Worm (Caenorhabditis elegans) whole organism, late embryonic: ENCODE measurements around the gene F56C4.4.

ENCODE experiments used
- C08G9.2 ChIP-seq: sonication (generic microtip); optimal IDR thresholded peaks from 2 replicates; lab custom pipeline; 2016; ENCODE audit warnings: mild to moderate bottlenecking, missing genetic modification characterization, moderate library complexity, missing compliant biosample characterization
- C38D4.7 ChIP-seq: fragments of 200-800 bp; sonication (Bioruptor generic); optimal IDR thresholded peaks from 2 replicates; lab custom pipeline; 2018; ENCODE audit warnings: mild to moderate bottlenecking, missing genetic modification characterization, moderate library complexity, missing compliant biosample characterization
- K02D7.2 ChIP-seq: sonication (generic microtip); optimal IDR thresholded peaks from 2 replicates; lab custom pipeline; 2017; ENCODE audit warnings: mild to moderate bottlenecking, missing genetic modification characterization, missing compliant biosample characterization
- K09A11.1 ChIP-seq: sonication (generic microtip); optimal IDR thresholded peaks from 2 replicates; lab custom pipeline; 2017; ENCODE audit warnings: antibody characterized with exemption, mild to moderate bottlenecking, missing genetic modification characterization, missing compliant biosample characterization; ENCODE audit not compliant: insufficient read depth
- T23F11.4 ChIP-seq: fragments of 200-800 bp; sonication (Bioruptor generic); optimal IDR thresholded peaks from 2 replicates; lab custom pipeline; 2018; ENCODE audit warnings: mild to moderate bottlenecking, missing genetic modification characterization, missing compliant biosample characterization
- ahr-1 ChIP-seq: sonication (generic microtip); optimal IDR thresholded peaks from 2 replicates; lab custom pipeline; 2016; ENCODE audit warnings: missing genetic modification characterization, missing compliant biosample characterization
- ceh-14 ChIP-seq: sonication (generic microtip); optimal IDR thresholded peaks from 2 replicates; lab custom pipeline; 2016; ENCODE audit warnings: missing genotype, missing genetic modification characterization, missing compliant biosample characterization
- ceh-24 ChIP-seq: sonication (generic microtip); optimal IDR thresholded peaks from 2 replicates; lab custom pipeline; 2016; ENCODE audit warnings: mild to moderate bottlenecking, missing genetic modification characterization, missing compliant biosample characterization
- ceh-30 ChIP-seq: fragments of 150-350 bp; optimal IDR thresholded peaks from 2 replicates; lab custom pipeline; 2014; ENCODE audit warnings: missing biosample characterization, missing genetic modification characterization
- ceh-34 ChIP-seq: sonication (generic microtip); optimal IDR thresholded peaks from 2 replicates; lab custom pipeline; 2016; ENCODE audit warnings: mild to moderate bottlenecking, missing genetic modification characterization, missing compliant biosample characterization
- elt-2 ChIP-seq: sonication (generic microtip); optimal IDR thresholded peaks from 2 replicates; lab custom pipeline; 2016; ENCODE audit warnings: missing genetic modification reagents, missing genetic modification characterization, missing compliant biosample characterization
- elt-4 ChIP-seq: sonication (generic microtip); optimal IDR thresholded peaks from 2 replicates; lab custom pipeline; 2016; ENCODE audit warnings: missing genetic modification characterization, missing compliant biosample characterization
- ets-4 ChIP-seq: sonication (generic microtip); optimal IDR thresholded peaks from 2 replicates; lab custom pipeline; 2016; ENCODE audit warnings: missing genetic modification characterization, missing compliant biosample characterization
- eyg-1 ChIP-seq: sonication (generic microtip); optimal IDR thresholded peaks from 2 replicates; lab custom pipeline; 2016; ENCODE audit warnings: missing genotype, missing genetic modification characterization, missing compliant biosample characterization
- fkh-6 ChIP-seq: sonication (generic microtip); optimal IDR thresholded peaks from 2 replicates; lab custom pipeline; 2016; ENCODE audit warnings: missing genetic modification characterization, missing compliant biosample characterization
- gmeb-2 ChIP-seq: sonication (generic microtip); optimal IDR thresholded peaks from 2 replicates; lab custom pipeline; 2016; ENCODE audit warnings: missing genetic modification characterization, inconsistent platforms, missing compliant biosample characterization
- hlh-15 ChIP-seq: sonication (generic microtip); optimal IDR thresholded peaks from 2 replicates; lab custom pipeline; 2016; ENCODE audit warnings: missing genetic modification characterization, missing compliant biosample characterization
- hlh-6 ChIP-seq: sonication (generic microtip); optimal IDR thresholded peaks from 2 replicates; lab custom pipeline; 2016; ENCODE audit warnings: missing genotype, missing genetic modification characterization, missing compliant biosample characterization
- lim-6 ChIP-seq: sonication (generic microtip); optimal IDR thresholded peaks from 2 replicates; lab custom pipeline; 2016; ENCODE audit warnings: missing genetic modification characterization, missing compliant biosample characterization
- lin-11 ChIP-seq: fragments of 200-800 bp; sonication (Bioruptor generic); optimal IDR thresholded peaks from 2 replicates; lab custom pipeline; 2018; ENCODE audit warnings: mild to moderate bottlenecking, missing genetic modification characterization, missing compliant biosample characterization
- madf-2 ChIP-seq: sonication (generic microtip); optimal IDR thresholded peaks from 2 replicates; lab custom pipeline; 2017; ENCODE audit warnings: missing genetic modification characterization, missing compliant biosample characterization
- nhr-11 ChIP-seq: fragments of 150-350 bp; optimal IDR thresholded peaks from 2 replicates; lab custom pipeline; 2014; ENCODE audit warnings: missing biosample characterization, missing genetic modification characterization
- nhr-232 ChIP-seq: sonication (generic microtip); optimal IDR thresholded peaks from 2 replicates; lab custom pipeline; 2016; ENCODE audit warnings: missing genetic modification characterization, missing compliant biosample characterization
- pag-3 ChIP-seq: sonication (generic microtip); optimal IDR thresholded peaks from 2 replicates; lab custom pipeline; 2016; ENCODE audit warnings: missing compliant biosample characterization, missing genetic modification characterization, borderline replicate concordance
- pha-2 ChIP-seq: sonication (generic microtip); optimal IDR thresholded peaks from 2 replicates; lab custom pipeline; 2017; ENCODE audit warnings: mild to moderate bottlenecking, missing genetic modification characterization, missing compliant biosample characterization
- pqm-1 ChIP-seq: sonication (generic microtip); optimal IDR thresholded peaks from 2 replicates; lab custom pipeline; 2016; ENCODE audit warnings: missing genetic modification characterization, missing compliant biosample characterization
- ref-2 ChIP-seq: sonication (generic microtip); optimal IDR thresholded peaks from 2 replicates; lab custom pipeline; 2016; ENCODE audit warnings: missing genetic modification characterization, missing compliant biosample characterization
- sdc-2 ChIP-seq: sonication (generic microtip); optimal IDR thresholded peaks from 2 replicates; lab custom pipeline; 2016; ENCODE audit warnings: missing genotype, missing genetic modification characterization, missing compliant biosample characterization
- sox-2 ChIP-seq: fragments of 200-800 bp; sonication (Bioruptor generic); IDR thresholded peaks from 2 replicates; pipeline ENCODE4 v1.3.6; 2022; ENCODE audit warnings: missing genetic modification reagents, missing genetic modification characterization, missing compliant biosample characterization
- syd-9 ChIP-seq: sonication (generic microtip); optimal IDR thresholded peaks from 2 replicates; lab custom pipeline; 2016; ENCODE audit warnings: mild to moderate bottlenecking, missing genetic modification characterization, moderate library complexity, missing compliant biosample characterization
- tbx-7 ChIP-seq: sonication (generic microtip); optimal IDR thresholded peaks from 2 replicates; lab custom pipeline; 2016; ENCODE audit warnings: missing genotype, missing genetic modification characterization, missing compliant biosample characterization
- unc-55 ChIP-seq: sonication (generic microtip); optimal IDR thresholded peaks from 2 replicates; lab custom pipeline; 2017; ENCODE audit warnings: missing biosample characterization, missing genetic modification reagents, missing genetic modification characterization
- unc-86 ChIP-seq: sonication (generic microtip); optimal IDR thresholded peaks from 2 replicates; lab custom pipeline; 2016; ENCODE audit warnings: missing genetic modification characterization, missing compliant biosample characterization

Gene F56C4.4

ce11 chrIV:10614918-10615477 lies 16.1 kb downstream of the F56C4.4 start, which contains the start of gene ptr-14:
Gene ptr-14 (plus strand): TSS chrIV:10615427.
- TF ChIP-seq lim-6 (tag; lab: Kevin White, UChicago): no peak
- no peak for TF ChIP-seq madf-2 (tag; lab: Kevin White, UChicago)
- no peak for TF ChIP-seq ceh-30 (tag; lab: Kevin White, UChicago)

- no peak for TF ChIP-seq elt-4 (tag; lab: Kevin White, UChicago)
- no peak for TF ChIP-seq T23F11.4
- no peak for TF ChIP-seq unc-86 (tag; lab: Kevin White, UChicago)
- TF ChIP-seq ref-2 (tag; lab: Kevin White, UChicago): no peak
- TF ChIP-seq pag-3 (tag; lab: Kevin White, UChicago): no peak
- TF ChIP-seq pqm-1 (tag; lab: Kevin White, UChicago): no peak
- TF ChIP-seq lim-6 (tag; lab: Kevin White, UChicago): no peak
- no peak for TF ChIP-seq sdc-2 (tag; lab: Kevin White, UChicago)
- TF ChIP-seq hlh-15 (tag; lab: Kevin White, UChicago): no peak
- TF ChIP-seq ets-4 (tag; lab: Kevin White, UChicago): no peak
Measured at ce11 chrIV:10612281-10612680, 18.8 kb downstream of the F56C4.4 start.

ce11 chrIV:10609920-10610319 lies 21.1 kb downstream of the F56C4.4 start:
- TF ChIP-seq eyg-1: no peak
- TF ChIP-seq fkh-6 (tag; lab: Kevin White, UChicago): no peak

ce11 chrIV:10608275-10608674 lies 22.8 kb downstream of the F56C4.4 start, which contains the start of gene R09H10.6:
Gene R09H10.6 (plus strand): TSS chrIV:10608575.
- TF ChIP-seq nhr-11 (tag; lab: Kevin White, UChicago): no peak
- no peak for TF ChIP-seq tbx-7 (tag; lab: Kevin White, UChicago)
- no peak for TF ChIP-seq lin-11
- TF ChIP-seq syd-9: no peak
- no peak for TF ChIP-seq K09A11.1 (tag; lab: Kevin White, UChicago)
- no peak for TF ChIP-seq hlh-15 (tag; lab: Kevin White, UChicago)
- TF ChIP-seq gmeb-2 (tag; lab: Kevin White, UChicago): no peak
- no peak for TF ChIP-seq madf-2 (tag; lab: Kevin White, UChicago)
- no peak for TF ChIP-seq ceh-24 (tag; lab: Kevin White, UChicago)
- TF ChIP-seq ahr-1 (tag; lab: Kevin White, UChicago): no peak
- no peak for TF ChIP-seq unc-55 (GFP tag; lab: Kevin White, UChicago)
- TF ChIP-seq nhr-232: no peak
- no peak for TF ChIP-seq C08G9.2 (tag; lab: Kevin White, UChicago)
- TF ChIP-seq sox-2 (GFP tag; lab: Robert Waterston, UW): no peak
- TF ChIP-seq elt-2 (tag; lab: Kevin White, UChicago): no peak
- TF ChIP-seq hlh-6: no peak
- TF ChIP-seq pha-2 (tag; lab: Kevin White, UChicago): no peak
- no peak for TF ChIP-seq ceh-34 (tag; lab: Kevin White, UChicago)

ce11 chrIV:10606575-10607080 lies 24.4 kb downstream of the F56C4.4 start, which contains the start of gene R09H10.3:
Gene R09H10.3 (plus strand): TSS chrIV:10607030.
- TF ChIP-seq elt-2 (tag; lab: Kevin White, UChicago) (peak; percentile 21), C38D4.7 (GFP tag; lab: Kevin White, UChicago) (no peak), K02D7.2 (tag; lab: Kevin White, UChicago) (no peak), ceh-14 (tag; lab: Kevin White, UChicago) (no peak)
